Fruit fly (Drosophila melanogaster): ENCODE data around the gene Ndc80.

Gene Ndc80

dm6 chrX:13624334-13625079, 12.6 kb upstream of the Ndc80 start, which contains the start of the genes CG2691 and NFAT (continued):
- TF ChIP-seq Xrp1 (GFP tag; IDR thresholded peaks at IDR 0.05) (no peak), HmgZ (tag; optimal IDR thresholded peaks at IDR 0.05) (no peak), Ssrp (tag; optimal IDR thresholded peaks at IDR 0.05) (no peak), Mrtf (GFP tag; IDR thresholded peaks at IDR 0.05) (no peak), CG2120 (GFP tag; optimal IDR thresholded peaks at IDR 0.05) (no peak), zen (tag; optimal IDR thresholded peaks at IDR 0.05) (no peak), Hr78 (GFP tag; optimal IDR thresholded peaks at IDR 0.05) (no peak), CG9727 (GFP tag; optimal IDR thresholded peaks at IDR 0.05) (peak; percentile 1), Dek (tag; optimal IDR thresholded peaks at IDR 0.05) (no peak), rib (GFP tag; IDR thresholded peaks at IDR 0.05) (no peak), Dip2 (GFP tag; IDR thresholded peaks at IDR 0.05) (no peak), ro (GFP tag; IDR thresholded peaks at IDR 0.05) (no peak), CG4854 (GFP tag; optimal IDR thresholded peaks at IDR 0.05) (no peak), CG11696 (GFP tag; IDR thresholded peaks at IDR 0.05) (no peak), CG2202 (tag; optimal IDR thresholded peaks at IDR 0.05) (no peak), amos (GFP tag; IDR thresholded peaks at IDR 0.05; ENCODE audit: partially characterized antibody) (peak; percentile 69; the same call in 1 of the 2 replicates), Pdp1 (GFP tag; optimal IDR thresholded peaks at IDR 0.05) (peak in 1 of 2 experiments; percentile 56), CG15011 (GFP tag; optimal IDR thresholded peaks at IDR 0.05) (no peak), Awh (GFP tag; IDR thresholded peaks at IDR 0.05) (no peak), CG8089 (GFP tag; optimal IDR thresholded peaks at IDR 0.05) (no peak), knrl (GFP tag; IDR thresholded peaks at IDR 0.05; ENCODE audit: partially characterized antibody) (peak; percentile 51; the same call in 2 of the 3 replicates), CG7372 (GFP tag; IDR thresholded peaks at IDR 0.05) (no peak), Hmx (GFP tag; optimal IDR thresholded peaks at IDR 0.05) (no peak), toy (GFP tag; IDR thresholded peaks at IDR 0.05) (no peak), Drgx (GFP tag; IDR thresholded peaks at IDR 0.05) (no peak), nau (GFP tag; optimal IDR thresholded peaks at IDR 0.05) (no peak), CG8388 (GFP tag; optimal IDR thresholded peaks at IDR 0.05) (no peak), gfzf (GFP tag; optimal IDR thresholded peaks at IDR 0.05) (peak; percentile 51), so (GFP tag; IDR thresholded peaks at IDR 0.05) (no peak), klu (GFP tag; IDR thresholded peaks at IDR 0.05) (no peak), pzg (GFP tag; optimal IDR thresholded peaks at IDR 0.05) (peak; percentile 87), fd3F (GFP tag; optimal IDR thresholded peaks at IDR 0.05) (no peak), gsb (GFP tag; IDR thresholded peaks at IDR 0.05) (no peak), Dref (GFP tag; IDR thresholded peaks at IDR 0.05) (peak; percentile 94), CG12155 (GFP tag; optimal IDR thresholded peaks at IDR 0.05) (no peak), CG12104 (GFP tag; optimal IDR thresholded peaks at IDR 0.05) (no peak), CG6791 (GFP tag; IDR thresholded peaks at IDR 0.05; ENCODE audit: partially characterized antibody) (peak; percentile 81), Nf-YA (GFP tag; IDR thresholded peaks at IDR 0.05) (no peak), luna (GFP tag; optimal IDR thresholded peaks at IDR 0.05) (no peak), HLHmδ (GFP tag; optimal IDR thresholded peaks at IDR 0.05) (no peak), mirr (GFP tag; optimal IDR thresholded peaks at IDR 0.05) (no peak), Lim3 (GFP tag; IDR thresholded peaks at IDR 0.05) (no peak), tio (GFP tag; optimal IDR thresholded peaks at IDR 0.05) (no peak), PHDP (tag; optimal IDR thresholded peaks at IDR 0.05) (no peak), Hr3 (GFP tag; optimal IDR thresholded peaks at IDR 0.05) (no peak), Oli (tag; optimal IDR thresholded peaks at IDR 0.05) (no peak), CG18619 (GFP tag; optimal IDR thresholded peaks at IDR 0.05) (no peak), lab (GFP tag; optimal IDR thresholded peaks at IDR 0.05) (no peak), ato (GFP tag; IDR thresholded peaks at IDR 0.05; ENCODE audit: partially characterized antibody) (peak; percentile 23; the same call in 1 of the 2 replicates)
